Fruit fly (Drosophila melanogaster): ENCODE results near the gene fipi.

Gene fipi

DNA sequence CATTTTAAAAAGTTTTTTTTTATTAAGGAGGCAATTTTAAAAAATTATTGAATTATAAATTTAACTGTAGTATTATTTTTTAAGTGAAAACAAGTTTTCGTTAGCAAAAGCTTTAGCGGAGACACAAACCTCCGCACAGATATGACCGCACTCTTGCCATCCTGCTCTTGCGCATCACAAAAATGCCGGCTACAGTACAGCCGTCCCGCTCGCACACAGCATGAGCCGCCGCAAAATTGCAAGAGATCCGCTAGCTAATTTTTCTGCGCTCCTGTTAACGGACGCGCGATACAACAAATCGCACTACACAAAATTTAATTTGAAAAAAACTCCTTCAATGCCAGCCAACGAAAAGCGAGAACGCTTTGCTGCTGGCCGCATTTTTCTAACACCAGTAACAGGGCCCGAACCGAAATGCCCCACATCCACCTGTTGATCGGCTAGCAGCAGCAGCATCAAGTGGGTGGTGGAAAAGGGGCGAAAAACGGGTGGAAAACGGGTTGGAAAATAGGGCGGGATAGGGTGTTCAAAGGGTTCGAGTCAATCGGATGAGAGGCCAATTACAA is 16.3 kb upstream of the fipi start (continued):
- TF ChIP-seq wek (GFP tag; optimal IDR thresholded peaks at IDR 0.05) (no peak), CG13624 (GFP tag; optimal IDR thresholded peaks at IDR 0.05) (peak; percentile 44), gfzf (GFP tag; optimal IDR thresholded peaks at IDR 0.05) (no peak), CG42726 (GFP tag; IDR thresholded peaks at IDR 0.05; ENCODE audit: partially characterized antibody) (peak; percentile 74), TFAM (GFP tag; optimal IDR thresholded peaks at IDR 0.05) (no peak), Atf-2 (GFP tag; optimal IDR thresholded peaks at IDR 0.05) (no peak), CkIIα-i1 (GFP tag; IDR thresholded peaks at IDR 0.05) (no peak), Aef1 (GFP tag; IDR thresholded peaks at IDR 0.05) (peak; percentile 37; the same call in 1 of the 3 replicates), CG16815 (GFP tag; optimal IDR thresholded peaks at IDR 0.05) (no peak), Oaz (GFP tag; IDR thresholded peaks at IDR 0.05) (no peak), CG4424 (GFP tag; optimal IDR thresholded peaks at IDR 0.05) (peak; percentile 42), ken (GFP tag; IDR thresholded peaks at IDR 0.05) (no peak), her (GFP tag; optimal IDR thresholded peaks at IDR 0.05) (peak; percentile 44), bab2 (GFP tag; optimal IDR thresholded peaks at IDR 0.05) (no peak), CG34422 (GFP tag; IDR thresholded peaks at IDR 0.05) (peak; percentile 98), bsh (GFP tag; optimal IDR thresholded peaks at IDR 0.05) (peak in 1 of 2 experiments; percentile 55), chm (GFP tag; IDR thresholded peaks at IDR 0.05) (peak; percentile 71; the same call in 1 of the 2 replicates), CG17328 (GFP tag; IDR thresholded peaks at IDR 0.05) (0 out of 2 replicates have a peak, but pooled peaks have one; percentile 27), Ets65A (GFP tag) (peak; percentile 36), CG8924 (tag; optimal IDR thresholded peaks at IDR 0.05) (peak; percentile 63), caup (GFP tag; optimal IDR thresholded peaks at IDR 0.05; ENCODE audit: severe bottlenecking) (peak; percentile 65), zen2 (GFP tag; IDR thresholded peaks at IDR 0.05; ENCODE audit: partially characterized antibody) (no peak), Lim3 (GFP tag; IDR thresholded peaks at IDR 0.05) (no peak), Tbp (GFP tag; optimal IDR thresholded peaks at IDR 0.05) (no peak), CG12219 (GFP tag; optimal IDR thresholded peaks at IDR 0.05) (no peak), stwl (tag; optimal IDR thresholded peaks at IDR 0.05) (peak; percentile 74), Chrac-16 (GFP tag; optimal IDR thresholded peaks at IDR 0.05) (peak; percentile 25), CG32772 (GFP tag; IDR thresholded peaks at IDR 0.05) (peak; percentile 71), unc-4 (GFP tag; IDR thresholded peaks at IDR 0.05; ENCODE audit: partially characterized antibody) (0 out of 2 replicates have a peak, but pooled peaks have one; percentile 52), Adf1 (GFP tag; IDR thresholded peaks at IDR 0.05) (peak; percentile 70), hbn (GFP tag; IDR thresholded peaks at IDR 0.05; ENCODE audit: partially characterized antibody) (0 out of 2 replicates have a peak, but pooled peaks have one; percentile 31), gcm2 (GFP tag; optimal IDR thresholded peaks at IDR 0.05) (no peak), trem (tag; optimal IDR thresholded peaks at IDR 0.05) (peak; percentile 28), zfh1 (GFP tag; IDR thresholded peaks at IDR 0.05) (peak; percentile 8; the same call in 1 of the 3 replicates), CG18599 (GFP tag; optimal IDR thresholded peaks at IDR 0.05) (peak; percentile 36), so (GFP tag; IDR thresholded peaks at IDR 0.05) (no peak), CG10431 (GFP tag; optimal IDR thresholded peaks at IDR 0.05) (no peak), vfl (GFP tag; optimal IDR thresholded peaks at IDR 0.05) (peak; percentile 56), CG8388 (GFP tag; optimal IDR thresholded peaks at IDR 0.05) (peak; percentile 40), CG7372 (GFP tag; IDR thresholded peaks at IDR 0.05) (0 out of 2 replicates have a peak, but pooled peaks have one; percentile 26), kay (GFP tag; optimal IDR thresholded peaks at IDR 0.05) (no peak), CG14710 (tag; optimal IDR thresholded peaks at IDR 0.05) (peak; percentile 37), lola (GFP tag; optimal IDR thresholded peaks at IDR 0.05) (no peak), pum (GFP tag; optimal IDR thresholded peaks at IDR 0.05) (no peak), Mes4 (GFP tag; optimal IDR thresholded peaks at IDR 0.05) (no peak), CG4730 (GFP tag; IDR thresholded peaks at IDR 0.05) (no peak; the same call in 1 of the 2 replicates), CG10366 (GFP tag; IDR thresholded peaks at IDR 0.05) (peak; percentile 13; the same call in 1 of the 2 replicates), Lpt (GFP tag; optimal IDR thresholded peaks at IDR 0.05) (no peak), HHEX (GFP tag; optimal IDR thresholded peaks at IDR 0.05) (no peak), CG18764 (GFP tag; optimal IDR thresholded peaks at IDR 0.05) (no peak)
